Fruit fly (Drosophila melanogaster) whole organism, embryonic: ENCODE data around the gene CG7140.

Experiments used
- CG10267 ChIP-seq: fragments of 200-800 bp; sonication (Bioruptor generic); optimal IDR thresholded peaks from 2 replicates; lab custom pipeline; 2018; ENCODE audit warnings: missing biosample characterization, mild to moderate bottlenecking, missing genetic modification characterization, moderate library complexity
- CG10654 ChIP-seq: fragments of 200-800 bp; sonication (Bioruptor generic); optimal IDR thresholded peaks from 2 replicates; lab custom pipeline; 2016; ENCODE audit warnings: missing biosample characterization, missing genetic modification characterization
- CG11398 ChIP-seq: fragments of 200-800 bp; sonication (Bioruptor generic); optimal IDR thresholded peaks from 2 replicates; lab custom pipeline; 2016; ENCODE audit warnings: missing biosample characterization, missing genetic modification characterization
- CG11504 ChIP-seq: fragments of 200-800 bp; sonication (Bioruptor generic); optimal IDR thresholded peaks from 3 replicates; lab custom pipeline; 2019; ENCODE audit warnings: missing biosample characterization, mild to moderate bottlenecking, missing genetic modification characterization, moderate library complexity
- CG12155 ChIP-seq: fragments of 200-800 bp; sonication (Bioruptor generic); optimal IDR thresholded peaks from 3 replicates; lab custom pipeline; 2016; ENCODE audit warnings: missing biosample characterization, missing genetic modification characterization
- CG12219 ChIP-seq: fragments of 200-800 bp; sonication (Bioruptor generic); optimal IDR thresholded peaks from 3 replicates; lab custom pipeline; 2018; ENCODE audit warnings: missing biosample characterization, mild to moderate bottlenecking, missing genetic modification characterization
- CG13894 ChIP-seq: fragments of 200-800 bp; sonication (Bioruptor generic); optimal IDR thresholded peaks from 3 replicates; lab custom pipeline; 2018; ENCODE audit warnings: missing biosample characterization, mild to moderate bottlenecking, missing genetic modification characterization, moderate library complexity
- CG15073 ChIP-seq: fragments of 200-800 bp; sonication (Bioruptor generic); optimal IDR thresholded peaks from 2 replicates; lab custom pipeline; 2016; ENCODE audit warnings: missing biosample characterization, missing genetic modification characterization
- CG1602 ChIP-seq: fragments of 200-800 bp; sonication (Bioruptor generic); optimal IDR thresholded peaks from 3 replicates; lab custom pipeline; 2016; ENCODE audit warnings: missing biosample characterization, missing genetic modification characterization
- CG17568 ChIP-seq: fragments of 200-800 bp; sonication (Bioruptor generic); optimal IDR thresholded peaks from 2 replicates; lab custom pipeline; 2018; ENCODE audit warnings: missing biosample characterization, mild to moderate bottlenecking, missing genetic modification characterization, moderate library complexity
- CG2678 ChIP-seq: fragments of 200-800 bp; sonication (Bioruptor generic); optimal IDR thresholded peaks from 3 replicates; lab custom pipeline; 2019; ENCODE audit warnings: missing biosample characterization, mild to moderate bottlenecking, missing genetic modification characterization, moderate library complexity
- CG2889 ChIP-seq: fragments of 200-800 bp; sonication (Bioruptor generic); IDR thresholded peaks from 3 replicates; pipeline ENCODE4 v1.3.6; 2022; ENCODE audit warnings: missing biosample characterization, missing genetic modification characterization
- CG31388 ChIP-seq: fragments of 200-800 bp; sonication (Bioruptor generic); optimal IDR thresholded peaks from 2 replicates; lab custom pipeline; 2016; ENCODE audit warnings: missing biosample characterization, missing genetic modification characterization
- CG31441 ChIP-seq: fragments of 200-800 bp; sonication (Bioruptor generic); IDR thresholded peaks from 2 replicates; pipeline ENCODE4 v1.3.6; 2022; ENCODE audit warnings: missing biosample characterization, missing genetic modification characterization
- CG34224 ChIP-seq: fragments of 200-800 bp; sonication (Bioruptor generic); IDR thresholded peaks from 3 replicates; pipeline ENCODE4 v1.3.6; 2022; ENCODE audit warnings: missing biosample characterization, missing genetic modification characterization; ENCODE audit not compliant: partially characterized antibody
- CG4328 ChIP-seq: fragments of 200-800 bp; sonication (Bioruptor generic); optimal IDR thresholded peaks from 3 replicates; lab custom pipeline; 2017; ENCODE audit warnings: missing biosample characterization, missing genetic modification reagents, missing genetic modification characterization
- CG4617 ChIP-seq: fragments of 200-800 bp; sonication (Bioruptor generic); optimal IDR thresholded peaks from 3 replicates; lab custom pipeline; 2016; ENCODE audit warnings: missing biosample characterization, missing genetic modification characterization, borderline replicate concordance
- CG5180 ChIP-seq: fragments of 200-800 bp; sonication (Bioruptor generic); optimal IDR thresholded peaks from 3 replicates; lab custom pipeline; 2017; ENCODE audit warnings: missing biosample characterization, missing genetic modification characterization, mild to moderate bottlenecking, moderate library complexity, missing genetic modification reagents
- CG6683 ChIP-seq: fragments of 200-800 bp; sonication (Bioruptor generic); optimal IDR thresholded peaks from 2 replicates; lab custom pipeline; 2017; ENCODE audit warnings: missing biosample characterization, mild to moderate bottlenecking, missing genetic modification characterization, missing genetic modification reagents
- CG6791 ChIP-seq: fragments of 200-800 bp; sonication (Bioruptor generic); IDR thresholded peaks from 3 replicates; pipeline ENCODE4 v1.3.6; 2022; ENCODE audit warnings: missing biosample characterization, missing genetic modification characterization; ENCODE audit not compliant: partially characterized antibody
- CG6813 ChIP-seq: fragments of 200-800 bp; sonication (Bioruptor generic); optimal IDR thresholded peaks from 2 replicates; lab custom pipeline; 2017; ENCODE audit warnings: missing biosample characterization, missing genetic modification characterization, mild to moderate bottlenecking, moderate library complexity, missing genetic modification reagents
- CG9932 ChIP-seq: fragments of 200-800 bp; sonication (Bioruptor generic); IDR thresholded peaks from 2 replicates; pipeline ENCODE4 v1.3.6; 2022; ENCODE audit warnings: missing biosample characterization, missing genetic modification characterization
- CrebB ChIP-seq: fragments of 200-800 bp; sonication (Bioruptor generic); optimal IDR thresholded peaks from 3 replicates; lab custom pipeline; 2018; ENCODE audit warnings: missing biosample characterization, mild to moderate bottlenecking, missing genetic modification characterization
- Dad ChIP-seq: fragments of 200-800 bp; sonication (Bioruptor generic); optimal IDR thresholded peaks from 3 replicates; lab custom pipeline; 2016; ENCODE audit warnings: missing biosample characterization, missing genetic modification characterization
- E2f1 ChIP-seq: fragments of 200-800 bp; sonication (Bioruptor generic); IDR thresholded peaks from 2 replicates; pipeline ENCODE4 v1.3.6; 2022; ENCODE audit warnings: missing biosample characterization, missing genetic modification characterization
- Gsc ChIP-seq: fragments of 200-800 bp; sonication (Bioruptor generic); IDR thresholded peaks from 2 replicates; pipeline ENCODE4 v1.3.6; 2022; ENCODE audit warnings: missing biosample characterization, missing genetic modification characterization
- HLHmδ ChIP-seq: fragments of 200-800 bp; sonication (Bioruptor generic); optimal IDR thresholded peaks from 2 replicates; lab custom pipeline; 2018; ENCODE audit warnings: missing biosample characterization, mild to moderate bottlenecking, missing genetic modification characterization, moderate library complexity
- Nf-YB ChIP-seq: fragments of 200-800 bp; sonication (Bioruptor generic); optimal IDR thresholded peaks from 3 replicates; lab custom pipeline; 2019; ENCODE audit warnings: missing biosample characterization, mild to moderate bottlenecking, missing genetic modification characterization, moderate library complexity
- NfI ChIP-seq: fragments of 200-800 bp; sonication (Bioruptor generic); optimal IDR thresholded peaks from 3 replicates; lab custom pipeline; 2018; ENCODE audit warnings: missing biosample characterization, mild to moderate bottlenecking, missing genetic modification characterization, moderate library complexity
- Oli ChIP-seq: fragments of 200-800 bp; sonication (Bioruptor generic); optimal IDR thresholded peaks from 2 replicates; lab custom pipeline; 2018; ENCODE audit warnings: missing biosample characterization, mild to moderate bottlenecking, missing genetic modification characterization, moderate library complexity
- abd-A ChIP-seq: fragments of 200-800 bp; sonication (Bioruptor generic); optimal IDR thresholded peaks from 3 replicates; lab custom pipeline; 2019; ENCODE audit warnings: missing biosample characterization, mild to moderate bottlenecking, missing genetic modification characterization, moderate library complexity
- az2 ChIP-seq: fragments of 200-800 bp; sonication (Bioruptor generic); optimal IDR thresholded peaks from 3 replicates; lab custom pipeline; 2016; ENCODE audit warnings: missing biosample characterization, missing genetic modification characterization
- cato ChIP-seq: fragments of 200-800 bp; sonication (Bioruptor generic); optimal IDR thresholded peaks from 2 replicates; lab custom pipeline; 2016; ENCODE audit warnings: missing biosample characterization, missing genetic modification characterization, borderline replicate concordance
- dati ChIP-seq: fragments of 200-800 bp; sonication (Bioruptor generic); IDR thresholded peaks from 2 replicates; pipeline ENCODE4 v1.3.6; 2022; ENCODE audit warnings: missing biosample characterization, missing genetic modification characterization
- exex ChIP-seq: fragments of 200-800 bp; sonication (Bioruptor generic); optimal IDR thresholded peaks from 4 replicates; lab custom pipeline; 2018; ENCODE audit warnings: missing biosample characterization, mild to moderate bottlenecking, missing genetic modification characterization, moderate library complexity
- gcm ChIP-seq: fragments of 200-800 bp; sonication (Bioruptor generic); optimal IDR thresholded peaks from 2 replicates; lab custom pipeline; 2019; ENCODE audit warnings: missing biosample characterization, mild to moderate bottlenecking, missing genetic modification characterization, moderate library complexity
- hbn ChIP-seq: fragments of 200-800 bp; sonication (Bioruptor generic); IDR thresholded peaks from 2 replicates; pipeline ENCODE4 v1.3.6; 2022; ENCODE audit warnings: missing biosample characterization, missing genetic modification characterization; ENCODE audit not compliant: partially characterized antibody
- her ChIP-seq: fragments of 200-800 bp; sonication (Bioruptor generic); optimal IDR thresholded peaks from 2 replicates; lab custom pipeline; 2016; ENCODE audit warnings: missing biosample characterization, missing genetic modification characterization
- kay ChIP-seq: fragments of 200-800 bp; sonication (Bioruptor generic); optimal IDR thresholded peaks from 2 replicates; lab custom pipeline; 2016; ENCODE audit warnings: missing biosample characterization, missing genetic modification characterization
- kni ChIP-seq: fragments of 200-800 bp; sonication (Bioruptor generic); optimal IDR thresholded peaks from 3 replicates; lab custom pipeline; 2017; ENCODE audit warnings: mild to moderate bottlenecking, missing biosample characterization, missing genetic modification reagents, missing genetic modification characterization
- lmd ChIP-seq: fragments of 200-800 bp; sonication (Bioruptor generic); IDR thresholded peaks from 2 replicates; pipeline ENCODE4 v1.3.6; 2022; ENCODE audit warnings: missing biosample characterization, missing genetic modification characterization
- mam ChIP-seq: fragments of 200-800 bp; sonication (Bioruptor generic); optimal IDR thresholded peaks from 3 replicates; lab custom pipeline; 2016; ENCODE audit warnings: missing biosample characterization, missing genetic modification characterization
- pzg ChIP-seq: fragments of 200-800 bp; sonication (Bioruptor generic); optimal IDR thresholded peaks from 3 replicates; lab custom pipeline; 2018; ENCODE audit warnings: missing biosample characterization, mild to moderate bottlenecking, missing genetic modification characterization, moderate library complexity
- sc ChIP-seq, 3 experiments: fragments of >200 bp in 2 of 3; fragments of 200-800 bp in 1 of 3; sonication (Bioruptor generic) in 1 of 3; optimal IDR thresholded peaks; 2 replicates in 2 of 3; 3 replicates in 1 of 3; lab custom pipeline; 2017; ENCODE audit warnings: mild to moderate bottlenecking in 1 of 3, missing biosample characterization in 1 of 3, missing genetic modification characterization in 1 of 3, missing genetic modification reagents in 1 of 3
- schlank ChIP-seq: fragments of 200-800 bp; sonication (Bioruptor generic); optimal IDR thresholded peaks from 2 replicates; lab custom pipeline; 2018; ENCODE audit warnings: missing biosample characterization, mild to moderate bottlenecking, missing genetic modification characterization
- ssp ChIP-seq: fragments of 200-800 bp; sonication (Bioruptor generic); IDR thresholded peaks from 2 replicates; pipeline ENCODE4 v1.3.6; 2022; ENCODE audit warnings: missing biosample characterization, missing genetic modification characterization
- vvl ChIP-seq: fragments of 200-800 bp; sonication (Bioruptor generic); IDR thresholded peaks from 2 replicates; pipeline ENCODE4 v1.3.6; 2022; ENCODE audit warnings: missing biosample characterization, missing genetic modification characterization
- wdn ChIP-seq: fragments of 200-800 bp; sonication (Bioruptor generic); IDR thresholded peaks from 2 replicates; pipeline ENCODE4 v1.3.6; 2022; ENCODE audit warnings: missing biosample characterization, missing genetic modification characterization

CG7140 gene

dm6 chr3L:22075706-22076398 is 47.7 kb upstream of the CG7140 start, which contains the start of the genes CG7130 and RpLP0 (continued):
- TF ChIP-seq CG2678 (peak; percentile 85), ssp (GFP tag; lab: Robert Waterston, UW) (peak; percentile 77), abd-A (tag; lab: Kevin White, UChicago) (peak; percentile 66), gcm (GFP tag; lab: Kevin White, UChicago) (peak; percentile 87), CG17568 (GFP tag; lab: Kevin White, UChicago) (peak; percentile 94), cato (GFP tag; lab: Kevin White, UChicago) (peak; percentile 82), CG2889 (GFP tag; lab: Robert Waterston, UW) (no peak), lmd (GFP tag; lab: Robert Waterston, UW) (peak; percentile 70), CG1602 (peak; percentile 67), CG15073 (GFP tag; lab: Kevin White, UChicago) (no peak), CG12155 (peak; percentile 75), CG31441 (peak; percentile 93), CG12219 (peak; percentile 90), CG34224 (GFP tag; lab: Robert Waterston, UW) (no peak), CG6791 (GFP tag; lab: Robert Waterston, UW) (peak; percentile 62; the same call in 2 of the 3 replicates), mam (GFP tag; lab: Kevin White, UChicago) (peak; percentile 78), HLHmδ (GFP tag; lab: Kevin White, UChicago) (peak; percentile 99), kay (peak; percentile 15), NfI (GFP tag; lab: Kevin White, UChicago) (peak; percentile 97), CG4617 (GFP tag; lab: Kevin White, UChicago) (peak; percentile 89), schlank (tag; lab: Kevin White, UChicago) (peak; percentile 92), exex (peak; percentile 68), CrebB (tag; lab: Kevin White, UChicago) (peak; percentile 93), pzg (GFP tag; lab: Kevin White, UChicago) (peak; percentile 93), E2f1 (GFP tag; lab: Robert Waterston, UW) (peak; percentile 84), Gsc (GFP tag; lab: Robert Waterston, UW) (no peak), Dad (peak; percentile 90), sc (optimal IDR thresholded peaks at IDR 0.05; lab: Kevin White, UChicago) (no peak), sc (GFP tag; optimal IDR thresholded peaks at IDR 0.05; lab: Kevin White, UChicago) (peak; percentile 89), kni (GFP tag; lab: Kevin White, UChicago) (peak; percentile 93), CG13894 (peak; percentile 77), CG31388 (GFP tag; lab: Kevin White, UChicago) (peak; percentile 67), hbn (GFP tag; lab: Robert Waterston, UW) (no peak), CG10267 (tag; lab: Kevin White, UChicago) (peak; percentile 86), CG5180 (peak; percentile 77), vvl (GFP tag; lab: Robert Waterston, UW) (peak; percentile 93), CG9932 (peak; percentile 75), CG11504 (peak; percentile 83), wdn (peak; percentile 79), CG10654 (GFP tag; lab: Kevin White, UChicago) (peak; percentile 90), CG11398 (GFP tag; lab: Kevin White, UChicago) (peak; percentile 94), Oli (peak; percentile 81), az2 (GFP tag; lab: Kevin White, UChicago) (peak; percentile 82), CG6813 (GFP tag; lab: Kevin White, UChicago) (peak; percentile 95), CG4328 (peak; percentile 92), dati (GFP tag; lab: Robert Waterston, UW) (peak; percentile 87), her (peak; percentile 89), Nf-YB (peak; percentile 80), CG6683 (peak; percentile 89)
